Worm (Caenorhabditis elegans): Measurements from ENCODE around the gene K10G4.3.
"Not testable (repeated sequence)": the region's sequence is repeated elsewhere in the genome, so short reads cannot be mapped to it uniquely, and the experiment has no call there.

K10G4.3 gene

DNA sequence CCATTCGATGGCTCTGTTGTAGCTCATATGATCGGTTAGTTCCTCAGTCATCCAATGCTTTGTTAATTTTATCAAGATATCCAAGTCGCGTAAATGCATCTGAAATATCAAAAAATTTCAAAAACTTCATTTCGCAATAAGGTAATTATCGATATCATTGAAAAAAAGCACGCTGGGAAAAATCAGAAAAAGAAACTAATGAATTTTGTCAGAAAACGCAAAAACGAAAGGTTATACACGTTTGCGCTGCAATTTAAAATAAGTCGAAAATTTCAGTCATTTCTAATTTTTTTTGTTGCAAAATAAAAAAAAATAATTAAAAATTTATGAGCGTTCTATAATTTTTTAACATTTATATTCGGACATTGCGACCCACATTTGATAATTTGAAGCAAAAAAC lies at the start of gene K10G4.3:
Gene K10G4.3 (minus strand): TSS at position 101 of the 400 bp plus-strand sequence.
- TF ChIP-seq med-1 (GFP tag; optimal IDR thresholded peaks at IDR 0.05; ENCODE audit: insufficient read depth); ref-1 (GFP tag; conservative IDR thresholded peaks at IDR 0.05); ztf-23 (GFP tag; IDR thresholded peaks at IDR 0.05): not testable (repeated sequence)

DNA sequence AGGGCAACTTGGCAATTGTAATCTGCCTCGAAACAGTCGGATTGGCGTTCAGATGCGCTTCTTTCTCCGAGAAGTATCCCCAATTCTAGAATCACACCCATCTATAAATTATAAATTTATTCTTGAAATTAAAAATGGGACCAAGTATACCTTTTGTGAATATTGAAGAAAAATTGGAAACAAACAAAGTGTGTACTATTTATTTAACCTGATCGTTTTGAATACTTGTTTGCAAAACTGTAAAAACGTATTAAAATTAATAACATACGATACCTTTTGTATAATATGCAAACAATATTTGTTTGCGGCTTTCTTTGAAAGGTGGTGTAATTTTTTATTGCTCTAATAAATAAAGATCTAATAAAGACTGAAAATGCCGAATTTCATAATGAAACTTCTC lies 47.6 kb upstream of the K10G4.3 start, which contains the start of gene Y61B8B.3:
Gene Y61B8B.3 (minus strand): TSS at position 101 of the 400 bp plus-strand sequence.
- TF ChIP-seq ref-1 (GFP tag; conservative IDR thresholded peaks at IDR 0.05) (no peak), med-1 (GFP tag; optimal IDR thresholded peaks at IDR 0.05; ENCODE audit: insufficient read depth) (no peak), cog-1 (tag; optimal IDR thresholded peaks at IDR 0.05) (no peak), ztf-23 (GFP tag; IDR thresholded peaks at IDR 0.05) (no peak), ztf-29 (GFP tag; IDR thresholded peaks at IDR 0.05) (no peak), klf-2 (GFP tag; conservative IDR thresholded peaks at IDR 0.05) (no peak), tab-1 (GFP tag; IDR thresholded peaks at IDR 0.05) (no peak), flt-1 (GFP tag; IDR thresholded peaks at IDR 0.05) (no peak), T22C8.4 (GFP tag; IDR thresholded peaks at IDR 0.05) (no peak)

DNA sequence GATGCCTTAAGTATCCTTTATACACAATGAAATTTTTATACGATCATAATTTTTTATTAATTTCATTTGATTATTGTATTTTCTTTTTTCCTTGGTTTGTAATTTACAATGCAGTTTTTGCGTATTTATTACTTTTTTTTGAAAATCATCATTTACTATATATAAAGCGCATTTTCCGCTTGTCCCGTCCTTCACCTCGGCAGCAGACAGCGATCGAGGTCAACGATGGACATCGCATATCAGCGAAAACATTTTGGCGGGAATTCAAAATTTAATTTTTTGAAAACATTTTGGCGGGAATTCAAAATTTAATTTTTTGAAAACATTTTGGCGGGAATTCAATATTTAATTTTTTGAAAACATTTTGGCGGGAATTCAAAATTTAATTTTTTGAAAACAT lies 43.2 kb upstream of the K10G4.3 start:
- TF ChIP-seq ztf-23 (GFP tag; IDR thresholded peaks at IDR 0.05) (no peak), ref-1 (GFP tag; conservative IDR thresholded peaks at IDR 0.05) (no peak), cog-1 (tag; optimal IDR thresholded peaks at IDR 0.05) (no peak), med-1 (GFP tag; optimal IDR thresholded peaks at IDR 0.05; ENCODE audit: insufficient read depth) (no peak), T22C8.4 (GFP tag; IDR thresholded peaks at IDR 0.05) (no peak), ztf-29 (GFP tag; IDR thresholded peaks at IDR 0.05) (no peak), tab-1 (GFP tag; IDR thresholded peaks at IDR 0.05) (no peak), flt-1 (GFP tag; IDR thresholded peaks at IDR 0.05) (no peak), klf-2 (GFP tag; conservative IDR thresholded peaks at IDR 0.05) (no peak)

DNA sequence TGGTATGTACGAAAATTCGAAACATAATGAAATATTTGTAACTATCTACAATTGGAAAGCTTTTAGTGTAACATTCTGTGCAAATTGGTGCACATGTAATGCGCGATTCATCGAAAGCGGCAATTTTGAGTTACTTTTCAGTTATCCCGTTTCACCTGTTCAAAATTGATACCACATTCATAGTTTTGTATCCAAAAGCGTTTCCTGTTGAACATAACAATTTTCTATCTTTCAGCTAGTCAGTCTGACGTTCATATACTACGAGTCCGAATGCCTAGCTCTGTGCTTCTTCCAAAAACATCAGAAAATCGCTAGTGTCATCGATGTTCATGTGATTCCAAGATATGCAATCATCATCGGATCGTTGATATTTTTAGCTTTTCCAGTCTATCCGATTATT lies 38.6 kb upstream of the K10G4.3 start:
- TF ChIP-seq T22C8.4 (GFP tag; IDR thresholded peaks at IDR 0.05) (no peak), med-1 (GFP tag; optimal IDR thresholded peaks at IDR 0.05; ENCODE audit: insufficient read depth) (no peak), flt-1 (GFP tag; IDR thresholded peaks at IDR 0.05) (no peak), tab-1 (GFP tag; IDR thresholded peaks at IDR 0.05) (no peak), ref-1 (GFP tag; conservative IDR thresholded peaks at IDR 0.05) (no peak), cog-1 (tag; optimal IDR thresholded peaks at IDR 0.05) (no peak)

DNA sequence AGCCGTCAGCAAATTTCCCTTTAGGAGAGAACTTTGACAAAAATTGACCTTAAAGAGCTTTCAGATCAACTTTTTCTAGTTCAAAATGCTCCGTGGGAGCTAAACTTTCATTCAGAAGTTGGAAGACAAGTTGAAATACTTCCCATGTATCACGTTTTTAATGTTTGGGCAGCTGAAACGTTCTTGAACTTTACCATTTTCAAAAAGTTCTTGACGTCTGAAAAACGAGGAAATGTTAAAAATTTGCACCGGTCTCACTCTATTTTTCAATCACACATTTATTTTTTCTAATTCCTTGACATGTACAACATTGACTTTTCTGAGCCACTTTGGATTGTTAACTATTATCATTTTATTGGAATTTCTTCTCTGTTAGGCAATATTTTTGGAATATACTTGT lies 38.0 kb upstream of the K10G4.3 start, which contains the start of gene sri-70:
Gene sri-70 (plus strand): TSS at position 301 of the 400 bp plus-strand sequence.
- TF ChIP-seq T22C8.4 (GFP tag; IDR thresholded peaks at IDR 0.05) = no peak
- no peak for TF ChIP-seq ztf-29 (GFP tag; IDR thresholded peaks at IDR 0.05)
- no peak for TF ChIP-seq ztf-23 (GFP tag; IDR thresholded peaks at IDR 0.05)
- TF ChIP-seq cog-1 (tag; optimal IDR thresholded peaks at IDR 0.05) = no peak
- TF ChIP-seq med-1 (GFP tag; optimal IDR thresholded peaks at IDR 0.05; ENCODE audit: insufficient read depth) = no peak
- no peak for TF ChIP-seq tab-1 (GFP tag; IDR thresholded peaks at IDR 0.05)
- TF ChIP-seq ref-1 (GFP tag; conservative IDR thresholded peaks at IDR 0.05) = no peak
- TF ChIP-seq klf-2 (GFP tag; conservative IDR thresholded peaks at IDR 0.05) = no peak

DNA sequence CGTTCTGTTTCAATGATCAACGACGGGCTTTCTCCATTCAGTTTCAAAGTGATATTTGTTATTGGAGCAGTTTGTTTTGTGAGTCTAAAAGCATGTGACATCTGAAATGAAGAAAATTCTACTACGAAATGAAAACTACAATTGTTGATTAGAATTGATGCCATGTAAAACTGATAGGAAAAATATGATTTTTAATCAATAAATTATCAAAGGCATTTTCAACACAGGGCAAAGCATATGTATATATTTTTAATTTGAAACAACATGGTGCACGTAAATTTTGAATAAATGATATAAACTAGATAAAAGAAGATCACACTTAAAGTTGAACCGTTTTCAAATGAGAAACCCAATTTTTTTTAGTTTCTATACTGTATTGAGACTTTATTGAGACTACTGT lies 36.6 kb upstream of the K10G4.3 start, which contains the start of gene K10G4.5:
Gene K10G4.5 (minus strand): TSS at position 101 of the 400 bp plus-strand sequence.
- TF ChIP-seq flt-1 (GFP tag; IDR thresholded peaks at IDR 0.05) (no peak), cog-1 (tag; optimal IDR thresholded peaks at IDR 0.05) (no peak), tab-1 (GFP tag; IDR thresholded peaks at IDR 0.05) (no peak), T22C8.4 (GFP tag; IDR thresholded peaks at IDR 0.05) (no peak)

DNA sequence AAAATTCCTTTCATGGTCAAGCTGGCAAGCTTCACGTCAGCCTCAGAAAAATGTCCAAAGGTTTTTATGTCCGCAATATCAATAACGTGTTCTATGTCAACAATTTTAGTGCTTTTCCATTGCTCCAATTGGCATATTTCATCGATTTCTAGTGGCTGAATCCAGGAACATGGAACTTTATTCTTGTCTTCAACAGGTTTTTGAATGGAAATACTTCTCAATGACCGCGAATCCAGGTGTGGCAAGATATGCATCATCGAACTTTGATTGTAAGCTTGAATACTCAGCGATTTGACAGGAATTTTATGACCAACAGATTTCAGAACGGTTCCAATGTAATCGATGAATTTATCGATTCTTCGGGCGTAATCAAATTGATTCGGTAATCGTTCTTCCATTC lies 33.9 kb upstream of the K10G4.3 start:
- TF ChIP-seq ref-1 (GFP tag; conservative IDR thresholded peaks at IDR 0.05) (no peak), tab-1 (GFP tag; IDR thresholded peaks at IDR 0.05) (no peak), flt-1 (GFP tag; IDR thresholded peaks at IDR 0.05) (no peak), cog-1 (tag; optimal IDR thresholded peaks at IDR 0.05) (no peak), med-1 (GFP tag; optimal IDR thresholded peaks at IDR 0.05; ENCODE audit: insufficient read depth) (no peak), klf-2 (GFP tag; conservative IDR thresholded peaks at IDR 0.05) (no peak), ztf-23 (GFP tag; IDR thresholded peaks at IDR 0.05) (no peak), ztf-29 (GFP tag; IDR thresholded peaks at IDR 0.05) (no peak), T22C8.4 (GFP tag; IDR thresholded peaks at IDR 0.05) (no peak)

DNA sequence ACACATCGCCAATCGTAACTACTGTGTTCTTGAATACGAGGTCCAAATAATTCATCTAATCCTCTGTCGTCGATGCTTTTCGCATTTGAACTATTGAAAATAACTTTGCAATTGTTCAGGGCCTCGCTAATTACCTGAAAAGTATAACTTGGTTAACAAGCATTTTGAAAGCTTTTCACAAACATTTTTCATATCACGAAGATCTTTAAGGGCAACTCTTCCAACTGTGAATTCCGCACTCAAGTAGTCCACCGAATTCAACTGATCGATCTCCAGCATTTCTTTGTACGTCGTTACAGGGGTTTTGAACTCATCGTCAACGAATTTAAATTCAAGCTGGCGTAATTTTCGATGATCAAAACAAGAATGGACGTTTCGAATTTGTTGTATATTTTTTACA lies 31.7 kb upstream of the K10G4.3 start:
- TF ChIP-seq ztf-29 (GFP tag; IDR thresholded peaks at IDR 0.05) (no peak), klf-2 (GFP tag; conservative IDR thresholded peaks at IDR 0.05) (no peak), ref-1 (GFP tag; conservative IDR thresholded peaks at IDR 0.05) (no peak), flt-1 (GFP tag; IDR thresholded peaks at IDR 0.05) (no peak), med-1 (GFP tag; optimal IDR thresholded peaks at IDR 0.05; ENCODE audit: insufficient read depth) (no peak), cog-1 (tag; optimal IDR thresholded peaks at IDR 0.05) (no peak), ztf-23 (GFP tag; IDR thresholded peaks at IDR 0.05) (no peak), tab-1 (GFP tag; IDR thresholded peaks at IDR 0.05) (no peak), T22C8.4 (GFP tag; IDR thresholded peaks at IDR 0.05) (no peak)

DNA sequence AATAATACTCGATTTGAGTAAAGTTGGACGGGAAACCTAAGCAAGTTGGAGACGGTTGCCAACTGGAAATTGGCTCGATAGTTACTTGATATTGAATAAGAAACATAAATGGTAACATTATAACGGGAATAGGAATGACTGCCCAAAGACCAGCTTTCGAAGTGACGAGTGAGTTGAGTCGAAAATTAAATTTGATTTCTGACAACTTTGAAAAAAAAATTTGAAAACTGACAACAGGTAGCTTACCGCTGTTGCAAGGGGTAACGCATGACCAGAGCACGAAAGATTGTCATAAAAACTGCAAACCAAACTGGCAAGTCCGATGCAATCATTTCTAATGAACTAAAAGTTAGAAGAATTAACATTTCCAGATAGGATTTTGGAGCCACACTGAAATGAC lies 28.0 kb upstream of the K10G4.3 start:
- TF ChIP-seq med-1 (GFP tag; optimal IDR thresholded peaks at IDR 0.05; ENCODE audit: insufficient read depth) = no peak
- TF ChIP-seq klf-2 (GFP tag; conservative IDR thresholded peaks at IDR 0.05) = no peak
- no peak for TF ChIP-seq cog-1 (tag; optimal IDR thresholded peaks at IDR 0.05)
- TF ChIP-seq ztf-29 (GFP tag; IDR thresholded peaks at IDR 0.05) = no peak
- TF ChIP-seq ref-1 (GFP tag; conservative IDR thresholded peaks at IDR 0.05) = no peak
- TF ChIP-seq T22C8.4 (GFP tag; IDR thresholded peaks at IDR 0.05) = no peak
- TF ChIP-seq tab-1 (GFP tag; IDR thresholded peaks at IDR 0.05) = no peak
- TF ChIP-seq flt-1 (GFP tag; IDR thresholded peaks at IDR 0.05) = no peak
- no peak for TF ChIP-seq ztf-23 (GFP tag; IDR thresholded peaks at IDR 0.05)

DNA sequence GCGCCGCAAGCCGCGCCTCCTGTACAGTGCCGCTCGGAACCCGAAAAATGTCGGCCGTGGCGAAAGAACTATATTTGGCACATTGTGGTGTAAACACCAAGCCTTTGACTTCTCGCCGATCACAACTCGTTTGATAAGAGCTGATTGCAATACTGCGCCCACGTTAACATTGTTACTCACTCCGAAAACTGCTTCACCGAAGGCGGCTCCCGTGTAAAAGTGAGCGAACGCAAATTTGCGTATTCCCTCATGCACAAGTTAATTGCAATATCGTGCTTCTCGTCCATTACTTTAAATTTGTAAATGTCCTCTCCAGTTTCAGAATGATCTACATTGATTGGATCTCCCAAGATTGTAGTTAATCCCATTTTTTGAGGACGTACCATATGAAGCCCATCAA lies 19.4 kb upstream of the K10G4.3 start:
- TF ChIP-seq T22C8.4 (GFP tag; IDR thresholded peaks at IDR 0.05) (no peak), ztf-29 (GFP tag; IDR thresholded peaks at IDR 0.05) (no peak), klf-2 (GFP tag; conservative IDR thresholded peaks at IDR 0.05) (no peak), cog-1 (tag; optimal IDR thresholded peaks at IDR 0.05) (no peak), ref-1 (GFP tag; conservative IDR thresholded peaks at IDR 0.05) (no peak), flt-1 (GFP tag; IDR thresholded peaks at IDR 0.05) (no peak), med-1 (GFP tag; optimal IDR thresholded peaks at IDR 0.05; ENCODE audit: insufficient read depth) (no peak), tab-1 (GFP tag; IDR thresholded peaks at IDR 0.05) (no peak), ztf-23 (GFP tag; IDR thresholded peaks at IDR 0.05) (no peak)

All from whole organism, midembryonic.